Fruit fly (Drosophila melanogaster): ENCODE measurements around the gene CG11927.

Gene CG11927

DNA sequence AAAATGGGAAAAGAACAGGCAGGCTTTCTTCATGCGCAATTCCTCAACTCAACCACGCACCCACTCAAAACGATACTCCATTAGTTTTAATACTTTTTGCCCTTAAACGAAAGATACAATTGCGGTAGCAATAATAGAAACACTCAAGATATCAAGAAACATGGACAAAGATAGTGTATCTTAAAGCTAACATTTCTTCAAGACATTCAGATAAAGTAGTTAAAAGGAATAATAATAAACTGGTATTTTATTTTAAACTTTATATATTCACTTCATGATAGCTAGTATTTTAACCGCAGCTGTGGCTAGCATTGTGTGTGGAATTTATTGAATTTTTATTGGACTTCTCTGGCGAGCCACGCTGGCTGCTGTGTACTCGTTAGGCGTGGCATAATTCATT is 8.6 kb downstream of the CG11927 start (continued):
- TF ChIP-seq Sox100B (GFP tag; optimal IDR thresholded peaks at IDR 0.05), result peak; percentile 59
- TF ChIP-seq chn (GFP tag; optimal IDR thresholded peaks at IDR 0.05), result peak; percentile 20
- TF ChIP-seq Ssrp (tag; optimal IDR thresholded peaks at IDR 0.05), result peak; percentile 37
- no peak for TF ChIP-seq CG17912 (GFP tag; optimal IDR thresholded peaks at IDR 0.05)
- TF ChIP-seq CG4282 (GFP tag; optimal IDR thresholded peaks at IDR 0.05), result no peak
- TF ChIP-seq seq (GFP tag; IDR thresholded peaks at IDR 0.05), result 0 out of 2 replicates have a peak, but pooled peaks have one; percentile 16
- TF ChIP-seq Rx (GFP tag; IDR thresholded peaks at IDR 0.05), result 0 out of 2 replicates have a peak, but pooled peaks have one; percentile 24
- TF ChIP-seq HLHmδ (GFP tag; optimal IDR thresholded peaks at IDR 0.05), result no peak
- TF ChIP-seq ro (GFP tag; IDR thresholded peaks at IDR 0.05), result no peak
- TF ChIP-seq CG17829 (tag; optimal IDR thresholded peaks at IDR 0.05), result peak; percentile 70
- peak; percentile 35 for TF ChIP-seq HmgZ (tag; optimal IDR thresholded peaks at IDR 0.05)
- no peak for TF ChIP-seq CG4328 (GFP tag; optimal IDR thresholded peaks at IDR 0.05)
- TF ChIP-seq ken (GFP tag; IDR thresholded peaks at IDR 0.05), result no peak
- no peak for TF ChIP-seq CG13123 (GFP tag; optimal IDR thresholded peaks at IDR 0.05)
- TF ChIP-seq cg (GFP tag; optimal IDR thresholded peaks at IDR 0.05), result no peak
- TF ChIP-seq CG1603 (tag; optimal IDR thresholded peaks at IDR 0.05), result peak; percentile 85
- no peak for TF ChIP-seq pb (GFP tag; optimal IDR thresholded peaks at IDR 0.05)
- TF ChIP-seq wek (GFP tag; optimal IDR thresholded peaks at IDR 0.05), result no peak
- TF ChIP-seq ind (GFP tag; optimal IDR thresholded peaks at IDR 0.05), result peak; percentile 61
- TF ChIP-seq HHEX (GFP tag; optimal IDR thresholded peaks at IDR 0.05), result peak; percentile 58
- peak; percentile 44 for TF ChIP-seq nerfin-1 (tag; optimal IDR thresholded peaks at IDR 0.05)
- TF ChIP-seq MBD-R2 (GFP tag; IDR thresholded peaks at IDR 0.05), result no peak
- TF ChIP-seq CG1024 (GFP tag; IDR thresholded peaks at IDR 0.05), result 0 out of 2 replicates have a peak, but pooled peaks have one; percentile 25
- TF ChIP-seq CG3995 (GFP tag; optimal IDR thresholded peaks at IDR 0.05), result no peak
- TF ChIP-seq tap (tag; optimal IDR thresholded peaks at IDR 0.05), result peak; percentile 84
- no peak for TF ChIP-seq hbn (GFP tag; IDR thresholded peaks at IDR 0.05; ENCODE audit: partially characterized antibody)
- no peak for TF ChIP-seq CG14965 (GFP tag; optimal IDR thresholded peaks at IDR 0.05; ENCODE audit: borderline replicate concordance)
- TF ChIP-seq Hmr (GFP tag; optimal IDR thresholded peaks at IDR 0.05), result peak; percentile 64
- TF ChIP-seq CG10274 (GFP tag; optimal IDR thresholded peaks at IDR 0.05), result no peak
- no peak for TF ChIP-seq lov (optimal IDR thresholded peaks at IDR 0.05)
- no peak for TF ChIP-seq lov (GFP tag; IDR thresholded peaks at IDR 0.05)
- TF ChIP-seq phol (tag; optimal IDR thresholded peaks at IDR 0.05), result peak; percentile 76
- TF ChIP-seq jigr1 (GFP tag; IDR thresholded peaks at IDR 0.05), result no peak
- no peak for TF ChIP-seq pfk (GFP tag; optimal IDR thresholded peaks at IDR 0.05)
- peak; percentile 39 for TF ChIP-seq CG10147 (GFP tag; optimal IDR thresholded peaks at IDR 0.05)
- no peak for TF ChIP-seq CG8478 (optimal IDR thresholded peaks at IDR 0.05)
- TF ChIP-seq CG7963 (GFP tag; IDR thresholded peaks at IDR 0.05; ENCODE audit: partially characterized antibody), result no peak
- no peak for TF ChIP-seq sug (tag; optimal IDR thresholded peaks at IDR 0.05)
- no peak for TF ChIP-seq nom (GFP tag; optimal IDR thresholded peaks at IDR 0.05)
- no peak for TF ChIP-seq gsb (GFP tag; IDR thresholded peaks at IDR 0.05)
- TF ChIP-seq CG12942 (GFP tag; optimal IDR thresholded peaks at IDR 0.05), result peak; percentile 20
- peak; percentile 51 for TF ChIP-seq lmd (GFP tag; IDR thresholded peaks at IDR 0.05)
- TF ChIP-seq CG31441 (GFP tag; IDR thresholded peaks at IDR 0.05), result peak; percentile 84
- TF ChIP-seq Dip2 (GFP tag; IDR thresholded peaks at IDR 0.05), result no peak
- TF ChIP-seq CG5953 (GFP tag; IDR thresholded peaks at IDR 0.05), result peak; percentile 43; the same call in 1 of the 2 replicates
- TF ChIP-seq trem (tag; optimal IDR thresholded peaks at IDR 0.05), result peak; percentile 67
- TF ChIP-seq Hr39 (optimal IDR thresholded peaks at IDR 0.05), result no peak
- TF ChIP-seq CG1832 (GFP tag; optimal IDR thresholded peaks at IDR 0.05), result no peak
- TF ChIP-seq tin (GFP tag; optimal IDR thresholded peaks at IDR 0.05), result peak; percentile 34
- peak; percentile 39 for TF ChIP-seq CG4707 (GFP tag; optimal IDR thresholded peaks at IDR 0.05)
- peak; percentile 53; the same call in 1 of the 2 replicates for TF ChIP-seq Atf6 (GFP tag; IDR thresholded peaks at IDR 0.05)
- TF ChIP-seq cato (GFP tag; optimal IDR thresholded peaks at IDR 0.05; ENCODE audit: borderline replicate concordance), result no peak
